Worm (Caenorhabditis elegans): Measurements from ENCODE around the gene srw-118.

ce11 chrV:3021306-3021705 lies 41.4 kb upstream of the srw-118 start, which contains the start of gene irld-12:
- no peak for TF ChIP-seq rnt-1 (tag; optimal IDR thresholded peaks at IDR 0.05)
- no peak for TF ChIP-seq tbx-2 (tag; optimal IDR thresholded peaks at IDR 0.05)
- TF ChIP-seq ceh-24 (tag; optimal IDR thresholded peaks at IDR 0.05): no peak
- TF ChIP-seq nhr-11 (tag; optimal IDR thresholded peaks at IDR 0.05): no peak
- TF ChIP-seq pha-4 (tag; optimal IDR thresholded peaks at IDR 0.05): no peak
- TF ChIP-seq ama-1 (optimal IDR thresholded peaks at IDR 0.05): no peak
- no peak for TF ChIP-seq zip-5 (tag; optimal IDR thresholded peaks at IDR 0.05)

All from whole organism, late embryonic.